Fruit fly (Drosophila melanogaster) whole organism, prepupa: Measurements from ENCODE around the gene CG9686.

ENCODE experiments used
- CG3032 ChIP-seq: fragments of 200-800 bp; optimal IDR thresholded peaks from 2 replicates; lab custom pipeline; 2019; ENCODE audit warnings: missing biosample characterization, mild to moderate bottlenecking, missing genetic modification characterization, moderate library complexity
- CG3919 ChIP-seq: fragments of 200-800 bp; sonication (Bioruptor generic); optimal IDR thresholded peaks from 3 replicates; lab custom pipeline; 2016; ENCODE audit warnings: missing biosample characterization, missing genetic modification characterization
- CG6854 ChIP-seq: fragments of 200-800 bp; sonication (Bioruptor generic); optimal IDR thresholded peaks from 2 replicates; lab custom pipeline; 2017; ENCODE audit warnings: missing biosample characterization, mild to moderate bottlenecking, missing genetic modification characterization
- Eip93F ChIP-seq: fragments of 200-800 bp; sonication (Bioruptor generic); optimal IDR thresholded peaks from 2 replicates; lab custom pipeline; 2016; ENCODE audit warnings: missing biosample characterization, mild to moderate bottlenecking, missing genetic modification characterization
- Ets21C ChIP-seq: fragments of 200-800 bp; sonication (Bioruptor generic); optimal IDR thresholded peaks from 3 replicates; lab custom pipeline; 2016; ENCODE audit warnings: missing biosample characterization, missing genetic modification characterization
- Hr39 ChIP-seq: fragments of 200-800 bp; sonication (Bioruptor generic); optimal IDR thresholded peaks from 2 replicates; lab custom pipeline; 2016; ENCODE audit warnings: missing biosample characterization, missing genetic modification characterization
- OdsH ChIP-seq: fragments of 200-800 bp; sonication (Bioruptor generic); optimal IDR thresholded peaks from 3 replicates; lab custom pipeline; 2016; ENCODE audit warnings: missing biosample characterization, missing genetic modification characterization
- Sox102F ChIP-seq: fragments of 200-800 bp; sonication (Bioruptor generic); optimal IDR thresholded peaks from 2 replicates; lab custom pipeline; 2016; ENCODE audit warnings: missing biosample characterization, mild to moderate bottlenecking, missing genetic modification characterization
- dac ChIP-seq: fragments of 200-800 bp; sonication (Bioruptor generic); optimal IDR thresholded peaks from 2 replicates; lab custom pipeline; 2017; ENCODE audit warnings: missing biosample characterization, mild to moderate bottlenecking, missing genetic modification characterization
- dsx ChIP-seq: fragments of 200-800 bp; optimal IDR thresholded peaks from 3 replicates; lab custom pipeline; 2019; ENCODE audit warnings: missing biosample characterization, mild to moderate bottlenecking, missing genetic modification characterization, moderate library complexity; ENCODE audit not compliant: poor library complexity, severe bottlenecking
- net ChIP-seq: fragments of 200-800 bp; sonication (Bioruptor generic); optimal IDR thresholded peaks from 3 replicates; lab custom pipeline; 2016; ENCODE audit warnings: missing biosample characterization, missing genetic modification characterization

dm6 chrX:9884221-9884620, 4.6 kb downstream of the CG9686 start, which contains the start of gene CG9691:
- TF ChIP-seq CG3919 (GFP tag; lab: Kevin White, UChicago) (no peak), net (GFP tag; lab: Kevin White, UChicago) (no peak), Sox102F (no peak), Hr39 (GFP tag; lab: Kevin White, UChicago) (no peak), OdsH (GFP tag; lab: Kevin White, UChicago) (peak; percentile 31), Ets21C (GFP tag; lab: Kevin White, UChicago) (no peak), CG6854 (peak; percentile 67), dsx (GFP tag; lab: Kevin White, UChicago) (peak; percentile 0), dac (no peak), Eip93F (GFP tag; lab: Kevin White, UChicago) (no peak), CG3032 (no peak)
